Fruit fly (Drosophila melanogaster): ENCODE data around the gene AdipoR.

The AdipoR gene

DNA sequence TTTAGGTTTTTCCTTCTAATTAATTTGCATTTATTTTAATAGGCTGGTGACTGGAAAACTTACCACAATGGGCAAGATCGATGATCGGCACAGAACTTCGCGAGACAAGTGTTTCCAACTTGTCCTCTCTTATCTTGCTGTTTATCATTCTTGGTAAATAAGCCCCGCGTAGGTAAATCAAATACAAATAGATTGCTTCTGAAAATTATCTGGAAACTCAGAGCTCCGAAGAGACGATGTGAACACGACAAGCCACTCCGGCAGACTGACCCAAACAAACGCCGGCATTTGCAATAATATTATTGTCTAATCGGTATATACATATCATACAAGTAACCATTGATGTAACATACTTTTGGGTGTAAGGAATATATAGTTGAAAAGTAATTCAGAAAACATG lies 17.3 kb downstream of the AdipoR start, which contains the start of gene CG33099 (continued):
- TF ChIP-seq esg (GFP tag; conservative IDR thresholded peaks at IDR 0.05) (no peak), Ets65A (GFP tag) (no peak), Nf-YA (GFP tag; IDR thresholded peaks at IDR 0.05) (no peak), CG10209 (GFP tag; optimal IDR thresholded peaks at IDR 0.05) (peak; percentile 60), prd (optimal IDR thresholded peaks at IDR 0.05) (no peak), prd (GFP tag; IDR thresholded peaks at IDR 0.05) (peak; percentile 22; the same call in 1 of the 3 replicates), aop (GFP tag; IDR thresholded peaks at IDR 0.05) (0 out of 2 replicates have a peak, but pooled peaks have one; percentile 24), lab (GFP tag; optimal IDR thresholded peaks at IDR 0.05) (peak; percentile 77), Asciz (GFP tag; optimal IDR thresholded peaks at IDR 0.05) (peak; percentile 56), org-1 (GFP tag; optimal IDR thresholded peaks at IDR 0.05) (peak; percentile 29), lmd (GFP tag; IDR thresholded peaks at IDR 0.05) (no peak), Hr78 (GFP tag; optimal IDR thresholded peaks at IDR 0.05) (peak in 1 of 2 experiments; percentile 17), Rfx (GFP tag; IDR thresholded peaks at IDR 0.05) (peak; percentile 57; the same call in 1 of the 2 replicates), chinmo (GFP tag; IDR thresholded peaks at IDR 0.05; ENCODE audit: partially characterized antibody) (peak; percentile 35; the same call in 1 of the 4 replicates), H15 (GFP tag; IDR thresholded peaks at IDR 0.05) (no peak), CG14014 (GFP tag; IDR thresholded peaks at IDR 0.05) (peak; percentile 71; the same call in 1 of the 2 replicates), CG1602 (GFP tag; optimal IDR thresholded peaks at IDR 0.05) (no peak), Dref (GFP tag; IDR thresholded peaks at IDR 0.05) (no peak), unpg (GFP tag; optimal IDR thresholded peaks at IDR 0.05) (peak; percentile 43), h (optimal IDR thresholded peaks at IDR 0.05) (no peak), CG4820 (GFP tag; optimal IDR thresholded peaks at IDR 0.05) (no peak), CG10979 (tag; optimal IDR thresholded peaks at IDR 0.05) (peak; percentile 11), Doc3 (GFP tag; IDR thresholded peaks at IDR 0.05; ENCODE audit: partially characterized antibody) (no peak), Stat92E (GFP tag; optimal IDR thresholded peaks at IDR 0.05) (no peak), CG4404 (GFP tag; IDR thresholded peaks at IDR 0.05) (no peak), pho (GFP tag; optimal IDR thresholded peaks at IDR 0.05) (peak; percentile 55), ems (GFP tag; optimal IDR thresholded peaks at IDR 0.05) (no peak), gce (GFP tag; IDR thresholded peaks at IDR 0.05) (0 out of 3 replicates have a peak, but pooled peaks have one; percentile 7), CG5180 (GFP tag; optimal IDR thresholded peaks at IDR 0.05) (peak; percentile 56), da (GFP tag; optimal IDR thresholded peaks at IDR 0.05) (no peak), cato (GFP tag; optimal IDR thresholded peaks at IDR 0.05; ENCODE audit: borderline replicate concordance) (no peak), vvl (GFP tag; IDR thresholded peaks at IDR 0.05) (peak; percentile 47; the same call in 1 of the 2 replicates), PHDP (tag; optimal IDR thresholded peaks at IDR 0.05) (peak; percentile 62), CG3163 (GFP tag; optimal IDR thresholded peaks at IDR 0.05) (no peak), Dp (GFP tag; optimal IDR thresholded peaks at IDR 0.05) (no peak), Hand (GFP tag; optimal IDR thresholded peaks at IDR 0.05) (no peak), CG10431 (GFP tag; optimal IDR thresholded peaks at IDR 0.05) (no peak), dysf (GFP tag; IDR thresholded peaks at IDR 0.05) (no peak; the same call in 2 of the 3 replicates), MBD-R2 (GFP tag; IDR thresholded peaks at IDR 0.05) (no peak), bab2 (GFP tag; optimal IDR thresholded peaks at IDR 0.05) (peak; percentile 24), CG7839 (tag; optimal IDR thresholded peaks at IDR 0.05) (peak; percentile 30), tll (GFP tag; optimal IDR thresholded peaks at IDR 0.05) (no peak), CG8924 (tag; optimal IDR thresholded peaks at IDR 0.05) (peak; percentile 48), CG2712 (tag; optimal IDR thresholded peaks at IDR 0.05) (peak; percentile 25), CG6791 (GFP tag; IDR thresholded peaks at IDR 0.05; ENCODE audit: partially characterized antibody) (no peak), mirr (GFP tag; optimal IDR thresholded peaks at IDR 0.05) (peak; percentile 79), CG13624 (GFP tag; optimal IDR thresholded peaks at IDR 0.05) (no peak), Max (GFP tag; optimal IDR thresholded peaks at IDR 0.05) (no peak), gem (tag; optimal IDR thresholded peaks at IDR 0.05) (peak; percentile 39), CG1233 (GFP tag; optimal IDR thresholded peaks at IDR 0.05) (peak; percentile 67)
